Fruit fly (Drosophila melanogaster) whole organism, prepupa: ENCODE measurements around the gene CG14610.

Source experiments
- Blimp-1 ChIP-seq: fragments of 200-800 bp; sonication (Bioruptor generic); optimal IDR thresholded peaks from 3 replicates; lab custom pipeline; 2017; ENCODE audit warnings: missing biosample characterization, missing genetic modification characterization, mild to moderate bottlenecking, moderate library complexity, missing genetic modification reagents
- CG10631 ChIP-seq: fragments of 200-800 bp; sonication (Bioruptor generic); optimal IDR thresholded peaks from 2 replicates; lab custom pipeline; 2016; ENCODE audit warnings: missing biosample characterization, missing genetic modification characterization
- CG10669 ChIP-seq: fragments of 200-800 bp; sonication (Bioruptor generic); optimal IDR thresholded peaks from 3 replicates; lab custom pipeline; 2018; ENCODE audit warnings: missing biosample characterization, mild to moderate bottlenecking, missing genetic modification characterization, moderate library complexity
- CG11294 ChIP-seq: fragments of 200-800 bp; sonication (Bioruptor generic); IDR thresholded peaks from 2 replicates; pipeline ENCODE4 v1.3.6; 2022; ENCODE audit warnings: missing biosample characterization, missing genetic modification characterization
- CG11902 ChIP-seq: fragments of 200-800 bp; sonication (Bioruptor generic); optimal IDR thresholded peaks from 3 replicates; lab custom pipeline; 2016; ENCODE audit warnings: missing biosample characterization, missing genetic modification characterization
- CG15336 ChIP-seq: fragments of 200-800 bp; sonication (Bioruptor generic); IDR thresholded peaks from 2 replicates; pipeline ENCODE4 v1.3.6; 2022; ENCODE audit warnings: missing biosample characterization, missing genetic modification characterization
- CG1621 ChIP-seq: fragments of 200-800 bp; sonication (Bioruptor generic); optimal IDR thresholded peaks from 3 replicates; lab custom pipeline; 2018; ENCODE audit warnings: missing biosample characterization, mild to moderate bottlenecking, missing genetic modification characterization
- CG3032 ChIP-seq: fragments of 200-800 bp; optimal IDR thresholded peaks from 2 replicates; lab custom pipeline; 2019; ENCODE audit warnings: missing biosample characterization, mild to moderate bottlenecking, missing genetic modification characterization, moderate library complexity
- CG31627 ChIP-seq: fragments of 200-800 bp; sonication (Bioruptor generic); optimal IDR thresholded peaks from 3 replicates; lab custom pipeline; 2016; ENCODE audit warnings: missing biosample characterization, missing genetic modification characterization
- CG32006 ChIP-seq: fragments of 200-800 bp; sonication (Bioruptor generic); optimal IDR thresholded peaks from 3 replicates; lab custom pipeline; 2017; ENCODE audit warnings: missing biosample characterization, mild to moderate bottlenecking, missing genetic modification characterization
- CG34406 ChIP-seq: fragments of 200-800 bp; sonication (Bioruptor generic); optimal IDR thresholded peaks from 3 replicates; lab custom pipeline; 2016; ENCODE audit warnings: missing biosample characterization, missing genetic modification characterization
- CG3919 ChIP-seq: fragments of 200-800 bp; sonication (Bioruptor generic); optimal IDR thresholded peaks from 3 replicates; lab custom pipeline; 2016; ENCODE audit warnings: missing biosample characterization, missing genetic modification characterization
- CG4318 ChIP-seq: fragments of 200-800 bp; sonication (Bioruptor generic); optimal IDR thresholded peaks from 3 replicates; lab custom pipeline; 2017; ENCODE audit warnings: missing biosample characterization, mild to moderate bottlenecking, missing genetic modification characterization
- CG6163 ChIP-seq: fragments of 200-800 bp; sonication (Bioruptor generic); IDR thresholded peaks from 3 replicates; pipeline ENCODE4 v1.3.6; 2022; ENCODE audit warnings: missing biosample characterization, missing genetic modification characterization
- CG6276 ChIP-seq: fragments of 200-800 bp; sonication (Bioruptor generic); optimal IDR thresholded peaks from 2 replicates; lab custom pipeline; 2017; ENCODE audit warnings: missing biosample characterization, mild to moderate bottlenecking, missing genetic modification characterization
- CG6808 ChIP-seq: fragments of 200-800 bp; sonication (Bioruptor generic); optimal IDR thresholded peaks from 3 replicates; lab custom pipeline; 2017; ENCODE audit warnings: missing biosample characterization, missing genetic modification characterization, mild to moderate bottlenecking, moderate library complexity, missing genetic modification reagents
- CG7368 ChIP-seq: fragments of 200-800 bp; sonication (Bioruptor generic); optimal IDR thresholded peaks from 3 replicates; lab custom pipeline; 2016; ENCODE audit warnings: missing biosample characterization, missing genetic modification characterization
- CG8119 ChIP-seq: fragments of 200-800 bp; sonication (Bioruptor generic); IDR thresholded peaks from 3 replicates; pipeline ENCODE4 v1.3.6; 2022; ENCODE audit warnings: missing biosample characterization, missing genetic modification characterization
- CG8319 ChIP-seq: fragments of 200-800 bp; sonication (Bioruptor generic); optimal IDR thresholded peaks from 3 replicates; lab custom pipeline; 2016; ENCODE audit warnings: missing biosample characterization, missing genetic modification characterization
- CG8632 ChIP-seq: fragments of 200-800 bp; sonication (Bioruptor generic); optimal IDR thresholded peaks from 3 replicates; lab custom pipeline; 2016; ENCODE audit warnings: missing biosample characterization, missing genetic modification characterization
- CG9139 ChIP-seq: fragments of 200-800 bp; sonication (Bioruptor generic); optimal IDR thresholded peaks from 3 replicates; lab custom pipeline; 2017; ENCODE audit warnings: missing biosample characterization, mild to moderate bottlenecking, missing genetic modification characterization
- Eip75B ChIP-seq: fragments of 200-800 bp; sonication (Bioruptor generic); optimal IDR thresholded peaks from 3 replicates; lab custom pipeline; 2016; ENCODE audit warnings: missing biosample characterization, missing genetic modification characterization
- Eip93F ChIP-seq: fragments of 200-800 bp; sonication (Bioruptor generic); optimal IDR thresholded peaks from 2 replicates; lab custom pipeline; 2016; ENCODE audit warnings: missing biosample characterization, mild to moderate bottlenecking, missing genetic modification characterization
- Gug ChIP-seq: fragments of 200-800 bp; sonication (Bioruptor generic); IDR thresholded peaks from 2 replicates; pipeline ENCODE4 v1.3.6; 2022; ENCODE audit warnings: missing biosample characterization, missing genetic modification characterization
- Hr4 ChIP-seq: fragments of 200-800 bp; sonication (Bioruptor generic); optimal IDR thresholded peaks from 3 replicates; lab custom pipeline; 2016; ENCODE audit warnings: missing biosample characterization, missing genetic modification characterization
- Lpt ChIP-seq: fragments of 200-800 bp; sonication (Bioruptor generic); optimal IDR thresholded peaks from 3 replicates; lab custom pipeline; 2016; ENCODE audit warnings: missing biosample characterization, missing genetic modification characterization
- Met ChIP-seq: fragments of 200-800 bp; sonication (Bioruptor generic); optimal IDR thresholded peaks from 3 replicates; lab custom pipeline; 2016; ENCODE audit warnings: missing biosample characterization, missing genetic modification characterization
- OdsH ChIP-seq: fragments of 200-800 bp; sonication (Bioruptor generic); optimal IDR thresholded peaks from 3 replicates; lab custom pipeline; 2016; ENCODE audit warnings: missing biosample characterization, missing genetic modification characterization
- Smox ChIP-seq: fragments of 200-800 bp; sonication (Bioruptor generic); optimal IDR thresholded peaks from 3 replicates; lab custom pipeline; 2016; ENCODE audit warnings: missing biosample characterization, missing genetic modification characterization
- Sox14 ChIP-seq: fragments of 200-800 bp; sonication (Bioruptor generic); optimal IDR thresholded peaks from 3 replicates; lab custom pipeline; 2016; ENCODE audit warnings: missing biosample characterization, missing genetic modification characterization
- Sox15 ChIP-seq: fragments of 200-800 bp; sonication (Bioruptor generic); optimal IDR thresholded peaks from 3 replicates; lab custom pipeline; 2016; ENCODE audit warnings: missing biosample characterization, missing genetic modification characterization
- achi ChIP-seq: fragments of 200-800 bp; sonication (Bioruptor generic); optimal IDR thresholded peaks from 3 replicates; lab custom pipeline; 2016; ENCODE audit warnings: missing biosample characterization, missing genetic modification characterization
- cyc ChIP-seq: fragments of 200-800 bp; sonication (Bioruptor generic); optimal IDR thresholded peaks from 3 replicates; lab custom pipeline; 2016; ENCODE audit warnings: missing biosample characterization, missing genetic modification characterization
- dsx ChIP-seq: fragments of 200-800 bp; optimal IDR thresholded peaks from 3 replicates; lab custom pipeline; 2019; ENCODE audit warnings: missing biosample characterization, mild to moderate bottlenecking, missing genetic modification characterization, moderate library complexity; ENCODE audit not compliant: poor library complexity, severe bottlenecking
- esn ChIP-seq: fragments of 200-800 bp; sonication (Bioruptor generic); optimal IDR thresholded peaks from 2 replicates; lab custom pipeline; 2016; ENCODE audit warnings: missing biosample characterization, mild to moderate bottlenecking, missing genetic modification characterization, moderate library complexity
- fd85E ChIP-seq: fragments of 200-800 bp; sonication (Bioruptor generic); optimal IDR thresholded peaks from 3 replicates; lab custom pipeline; 2016; ENCODE audit warnings: missing biosample characterization, missing genetic modification characterization
- fkh ChIP-seq: fragments of 200-800 bp; sonication (Bioruptor generic); optimal IDR thresholded peaks from 3 replicates; lab custom pipeline; 2017; ENCODE audit warnings: missing biosample characterization, mild to moderate bottlenecking, missing genetic modification characterization, moderate library complexity
- pdm3 ChIP-seq: fragments of 200-800 bp; sonication (Bioruptor generic); optimal IDR thresholded peaks from 3 replicates; lab custom pipeline; 2016; ENCODE audit warnings: missing biosample characterization, missing genetic modification characterization
- spab ChIP-seq: fragments of 200-800 bp; sonication (Bioruptor generic); optimal IDR thresholded peaks from 2 replicates; lab custom pipeline; 2017; ENCODE audit warnings: missing biosample characterization, mild to moderate bottlenecking, missing genetic modification characterization, missing genetic modification reagents
- ss ChIP-seq, 2 experiments: fragments of 200-800 bp; sonication (Bioruptor generic); optimal IDR thresholded peaks; 2 replicates in 1 of 2; 3 replicates in 1 of 2; lab custom pipeline; 2017 to 2018; ENCODE audit warnings: mild to moderate bottlenecking in 2 of 2, missing biosample characterization in 2 of 2, missing genetic modification characterization in 2 of 2, moderate library complexity in 1 of 2
- svp ChIP-seq: fragments of 200-800 bp; sonication (Bioruptor generic); peaks from one replicate; lab custom pipeline; 2016; ENCODE audit warnings: missing biosample characterization, missing genetic modification characterization

CG14610 gene

DNA sequence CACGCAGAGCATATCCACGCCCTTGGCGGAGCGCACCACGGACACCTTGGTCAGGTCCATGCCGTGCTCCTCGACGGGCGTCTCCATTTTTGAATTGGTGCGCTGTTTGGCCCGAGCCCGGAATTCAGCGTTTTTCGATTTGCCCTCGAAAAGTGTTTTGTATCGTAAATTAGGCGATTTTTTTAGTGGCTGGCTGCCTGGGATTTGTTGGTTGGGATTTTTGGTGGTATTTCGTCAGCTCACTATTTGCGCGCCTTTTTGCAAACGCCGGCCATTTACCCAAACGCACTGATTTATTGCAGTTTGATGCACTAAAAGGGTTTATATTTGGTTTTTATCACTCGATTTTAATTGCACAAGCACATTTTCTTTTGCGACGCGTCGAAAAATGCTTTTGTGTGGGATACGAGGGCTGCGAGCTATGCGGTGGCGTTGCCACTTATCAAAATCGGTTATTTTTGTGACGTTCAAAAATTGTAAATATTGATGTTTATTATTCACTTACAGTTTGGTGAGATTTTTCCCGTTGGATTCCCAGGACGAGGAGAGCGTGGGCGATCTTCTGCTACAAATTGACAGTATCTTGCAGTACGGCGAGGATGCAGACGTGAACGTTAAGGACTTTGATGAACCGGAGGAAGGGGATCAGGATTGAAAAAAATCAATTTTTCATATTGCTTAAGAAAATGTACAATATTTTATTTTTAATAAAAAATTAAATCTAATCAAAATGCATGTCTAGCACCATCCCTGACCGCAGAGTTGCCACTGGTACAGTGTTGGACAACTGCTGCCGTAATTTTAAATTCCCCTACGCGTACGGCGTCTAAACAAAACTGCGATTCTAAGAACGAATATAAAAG lies 6.7 kb upstream of the CG14610 start, which contains the start of the genes gfzf and Sas-4 (continued):
- TF ChIP-seq CG15336 (GFP tag; lab: Robert Waterston, UW) (0 out of 2 replicates have a peak, but pooled peaks have one; percentile 25), CG10631 (GFP tag; lab: Kevin White, UChicago) (peak; percentile 70), CG6163 (GFP tag; lab: Robert Waterston, UW) (peak; percentile 75), CG9139 (GFP tag; lab: Kevin White, UChicago) (no peak), OdsH (GFP tag; lab: Kevin White, UChicago) (peak; percentile 73), CG1621 (peak; percentile 20), CG10669 (no peak), CG7368 (GFP tag; lab: Kevin White, UChicago) (peak; percentile 35), CG8319 (GFP tag; lab: Kevin White, UChicago) (no peak), fd85E (no peak), Sox14 (peak; percentile 69), Met (GFP tag; lab: Kevin White, UChicago) (no peak), Lpt (GFP tag; lab: Kevin White, UChicago) (peak; percentile 20), CG3032 (tag; lab: Kevin White, UChicago) (peak; percentile 72), CG6276 (GFP tag; lab: Kevin White, UChicago) (no peak), spab (GFP tag; lab: Kevin White, UChicago) (no peak), esn (GFP tag; lab: Kevin White, UChicago) (peak; percentile 73), ss (GFP tag; optimal IDR thresholded peaks at IDR 0.05; lab: Kevin White, UChicago) (no peak), CG8632 (GFP tag; lab: Kevin White, UChicago) (peak; percentile 59), Sox15 (peak; percentile 79), Eip75B (GFP tag; lab: Kevin White, UChicago) (no peak), Blimp-1 (peak; percentile 14), CG31627 (peak; percentile 73), Eip93F (no peak), CG4318 (GFP tag; lab: Kevin White, UChicago) (no peak), Gug (GFP tag; lab: Robert Waterston, UW) (peak; percentile 68), pdm3 (GFP tag; lab: Kevin White, UChicago) (peak; percentile 70), Hr4 (GFP tag; lab: Kevin White, UChicago) (no peak), CG3919 (GFP tag; lab: Kevin White, UChicago) (no peak), CG6808 (GFP tag; lab: Kevin White, UChicago) (no peak), CG11294 (peak; percentile 61; the same call in 1 of the 2 replicates), dsx (GFP tag; lab: Kevin White, UChicago) (no peak), fkh (GFP tag; lab: Kevin White, UChicago) (no peak), CG32006 (GFP tag; lab: Kevin White, UChicago) (peak; percentile 77), CG34406 (GFP tag; lab: Kevin White, UChicago) (peak; percentile 66), CG11902 (GFP tag; lab: Kevin White, UChicago) (peak; percentile 71), achi (GFP tag; lab: Kevin White, UChicago) (no peak), CG8119 (peak; percentile 54; the same call in 1 of the 3 replicates), Smox (GFP tag; lab: Kevin White, UChicago) (no peak)
- TF ChIP-seq, all 60 proteins: peak for 32

- no peak for TF ChIP-seq spab (GFP tag; lab: Kevin White, UChicago)
- peak; percentile 78 for TF ChIP-seq svp
- TF ChIP-seq CG34406 (GFP tag; lab: Kevin White, UChicago): no peak
- no peak for TF ChIP-seq CG31627
- no peak for TF ChIP-seq cyc (GFP tag; lab: Kevin White, UChicago)
- no peak for TF ChIP-seq Hr4 (GFP tag; lab: Kevin White, UChicago)
These were observed 1.5 kb downstream of the CG14610 start for dm6 chr3R:7142580-7142979.
